Fruit fly (Drosophila melanogaster): ENCODE results near the gene Eig71Ee.

DNA sequence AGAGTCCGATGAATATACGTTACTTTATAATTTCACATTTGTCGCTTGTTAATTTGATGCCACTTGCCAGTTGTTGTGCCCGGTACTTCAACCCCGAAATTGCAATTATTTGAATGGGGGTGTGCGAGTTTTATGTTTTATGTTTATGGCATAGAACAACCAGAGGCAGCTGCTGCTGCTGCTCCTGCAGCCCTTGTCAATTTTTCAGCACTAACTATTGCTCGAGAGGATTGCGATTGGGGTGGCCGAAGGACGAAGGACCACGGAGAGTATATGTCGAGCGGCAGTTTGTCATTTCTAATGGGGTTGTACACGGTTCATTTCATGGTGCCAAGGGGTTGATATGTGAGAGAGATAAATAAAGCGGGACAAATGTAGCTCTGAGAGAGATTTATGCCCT is 31.7 kb downstream of the Eig71Ee start:
- TF ChIP-seq CTCF (optimal IDR thresholded peaks at IDR 0.05) (no peak), CG8478 (optimal IDR thresholded peaks at IDR 0.05) (no peak)
